Fruit fly (Drosophila melanogaster) whole organism, embryonic: ENCODE measurements around the gene CG17929.

Source experiments
- Abd-B ChIP-seq: fragments of 200-800 bp; sonication (Bioruptor generic); optimal IDR thresholded peaks from 2 replicates; lab custom pipeline; 2018; ENCODE audit warnings: missing biosample characterization, mild to moderate bottlenecking, missing genetic modification characterization, moderate library complexity
- Asciz ChIP-seq: fragments of 200-800 bp; sonication (Bioruptor generic); optimal IDR thresholded peaks from 2 replicates; lab custom pipeline; 2017; ENCODE audit warnings: missing biosample characterization, mild to moderate bottlenecking, missing genetic modification characterization, missing genetic modification reagents
- Atf6 ChIP-seq: fragments of 200-800 bp; sonication (Bioruptor generic); IDR thresholded peaks from 2 replicates; pipeline ENCODE4 v1.3.6; 2022; ENCODE audit warnings: missing biosample characterization, missing genetic modification characterization
- CG10565 ChIP-seq: fragments of 200-800 bp; sonication (Bioruptor generic); optimal IDR thresholded peaks from 3 replicates; lab custom pipeline; 2016; ENCODE audit warnings: missing biosample characterization, mild to moderate bottlenecking, missing genetic modification characterization
- CG10959 ChIP-seq: fragments of 200-800 bp; sonication (Bioruptor generic); IDR thresholded peaks from 2 replicates; pipeline ENCODE4 v1.3.6; 2022; ENCODE audit warnings: missing biosample characterization, missing genetic modification characterization
- CG14667 ChIP-seq: fragments of 200-800 bp; sonication (Bioruptor generic); IDR thresholded peaks from 2 replicates; pipeline ENCODE4 v1.3.6; 2022; ENCODE audit warnings: missing biosample characterization, missing genetic modification characterization
- CG1603 ChIP-seq: fragments of 200-800 bp; sonication (Bioruptor generic); optimal IDR thresholded peaks from 2 replicates; lab custom pipeline; 2019; ENCODE audit warnings: missing biosample characterization, mild to moderate bottlenecking, missing genetic modification characterization, moderate library complexity
- CG18619 ChIP-seq: fragments of 200-800 bp; sonication (Bioruptor generic); optimal IDR thresholded peaks from 3 replicates; lab custom pipeline; 2017; ENCODE audit warnings: missing biosample characterization, mild to moderate bottlenecking, missing genetic modification characterization
- CG18764 ChIP-seq: fragments of 200-800 bp; sonication (Bioruptor generic); optimal IDR thresholded peaks from 3 replicates; lab custom pipeline; 2016; ENCODE audit warnings: missing biosample characterization, missing genetic modification characterization
- CG2129 ChIP-seq: fragments of 200-800 bp; sonication (Bioruptor generic); IDR thresholded peaks from 2 replicates; pipeline ENCODE4 v1.3.6; 2022; ENCODE audit warnings: missing biosample characterization, missing genetic modification characterization; ENCODE audit not compliant: partially characterized antibody
- CG2889 ChIP-seq: fragments of 200-800 bp; sonication (Bioruptor generic); IDR thresholded peaks from 3 replicates; pipeline ENCODE4 v1.3.6; 2022; ENCODE audit warnings: missing biosample characterization, missing genetic modification characterization
- CG32532 ChIP-seq: fragments of 200-800 bp; sonication (Bioruptor generic); IDR thresholded peaks from 2 replicates; pipeline ENCODE4 v1.3.6; 2022; ENCODE audit warnings: missing biosample characterization, missing genetic modification characterization
- CG3281 ChIP-seq: fragments of 200-800 bp; sonication (Bioruptor generic); optimal IDR thresholded peaks from 3 replicates; lab custom pipeline; 2017; ENCODE audit warnings: missing biosample characterization, mild to moderate bottlenecking, missing genetic modification characterization
- CG5180 ChIP-seq: fragments of 200-800 bp; sonication (Bioruptor generic); optimal IDR thresholded peaks from 3 replicates; lab custom pipeline; 2017; ENCODE audit warnings: missing biosample characterization, missing genetic modification characterization, mild to moderate bottlenecking, moderate library complexity, missing genetic modification reagents
- CG6272 ChIP-seq: fragments of 200-800 bp; sonication (Bioruptor generic); IDR thresholded peaks from 2 replicates; pipeline ENCODE4 v1.3.6; 2022; ENCODE audit warnings: missing biosample characterization, missing genetic modification characterization
- CG7372 ChIP-seq: fragments of 200-800 bp; sonication (Bioruptor generic); IDR thresholded peaks from 2 replicates; pipeline ENCODE4 v1.3.6; 2022; ENCODE audit warnings: missing biosample characterization, missing genetic modification characterization
- CG9215 ChIP-seq: fragments of 200-800 bp; sonication (Bioruptor generic); IDR thresholded peaks from 2 replicates; pipeline ENCODE4 v1.3.6; 2022; ENCODE audit warnings: missing biosample characterization, missing genetic modification characterization
- CG9727 ChIP-seq: fragments of 200-800 bp; sonication (Bioruptor generic); optimal IDR thresholded peaks from 3 replicates; lab custom pipeline; 2017; ENCODE audit warnings: missing biosample characterization, mild to moderate bottlenecking, missing genetic modification characterization
- CTCF ChIP-seq: fragments of 200-800 bp; sonication (Bioruptor generic); optimal IDR thresholded peaks from 2 replicates; lab custom pipeline; 2017; ENCODE audit warnings: missing biosample characterization, mild to moderate bottlenecking, missing genetic modification characterization, moderate library complexity
- Chrac-16 ChIP-seq: fragments of 200-800 bp; sonication (Bioruptor generic); optimal IDR thresholded peaks from 3 replicates; lab custom pipeline; 2016; ENCODE audit warnings: missing biosample characterization, missing genetic modification characterization
- Elba2 ChIP-seq: fragments of 200-800 bp; sonication (Bioruptor generic); optimal IDR thresholded peaks from 3 replicates; lab custom pipeline; 2016; ENCODE audit warnings: missing biosample characterization, missing genetic modification characterization
- Mad ChIP-seq: fragments of 200-800 bp; sonication (Bioruptor generic); optimal IDR thresholded peaks from 2 replicates; lab custom pipeline; 2016; ENCODE audit warnings: missing biosample characterization, missing genetic modification characterization
- Oaz ChIP-seq: fragments of 200-800 bp; sonication (Bioruptor generic); IDR thresholded peaks from 2 replicates; pipeline ENCODE4 v1.3.6; 2022; ENCODE audit warnings: missing biosample characterization, missing genetic modification characterization
- Pdp1 ChIP-seq, 2 experiments: fragments of 200-800 bp; sonication (Bioruptor generic); optimal IDR thresholded peaks; 3 replicates each; lab custom pipeline; 2016; ENCODE audit warnings: missing biosample characterization in 2 of 2, missing genetic modification characterization in 2 of 2, mild to moderate bottlenecking in 1 of 2, moderate library complexity in 1 of 2
- Ptx1 ChIP-seq: fragments of 200-800 bp; sonication (Bioruptor generic); IDR thresholded peaks from 2 replicates; pipeline ENCODE4 v1.3.6; 2022; ENCODE audit warnings: missing biosample characterization, missing genetic modification characterization
- az2 ChIP-seq: fragments of 200-800 bp; sonication (Bioruptor generic); optimal IDR thresholded peaks from 3 replicates; lab custom pipeline; 2016; ENCODE audit warnings: missing biosample characterization, missing genetic modification characterization
- bowl ChIP-seq: fragments of 200-800 bp; sonication (Bioruptor generic); IDR thresholded peaks from 2 replicates; pipeline ENCODE4 v1.3.6; 2022; ENCODE audit warnings: missing biosample characterization, missing genetic modification characterization
- btn ChIP-seq: fragments of 200-800 bp; sonication (Bioruptor generic); optimal IDR thresholded peaks from 2 replicates; lab custom pipeline; 2016; ENCODE audit warnings: missing biosample characterization, missing genetic modification characterization
- cato ChIP-seq: fragments of 200-800 bp; sonication (Bioruptor generic); optimal IDR thresholded peaks from 2 replicates; lab custom pipeline; 2016; ENCODE audit warnings: missing biosample characterization, missing genetic modification characterization, borderline replicate concordance
- caup ChIP-seq: fragments of 200-800 bp; sonication (Bioruptor generic); optimal IDR thresholded peaks from 3 replicates; lab custom pipeline; 2017; ENCODE audit warnings: missing biosample characterization, mild to moderate bottlenecking, missing genetic modification characterization, moderate library complexity; ENCODE audit not compliant: severe bottlenecking
- crp ChIP-seq, 2 experiments: fragments of 200-800 bp; sonication (Bioruptor generic); optimal IDR thresholded peaks; 2 replicates in 1 of 2; 3 replicates in 1 of 2; lab custom pipeline; 2017; ENCODE audit warnings: missing biosample characterization in 2 of 2, missing genetic modification characterization in 2 of 2, mild to moderate bottlenecking in 1 of 2, moderate library complexity in 1 of 2
- da ChIP-seq: fragments of 200-800 bp; sonication (Bioruptor generic); optimal IDR thresholded peaks from 2 replicates; lab custom pipeline; 2016; ENCODE audit warnings: missing biosample characterization, missing genetic modification characterization
- dmrt11E ChIP-seq: fragments of 200-800 bp; sonication (Bioruptor generic); optimal IDR thresholded peaks from 3 replicates; lab custom pipeline; 2018; ENCODE audit warnings: missing biosample characterization, mild to moderate bottlenecking, missing genetic modification characterization, moderate library complexity
- dmrt99B ChIP-seq: fragments of 200-800 bp; sonication (Bioruptor generic); optimal IDR thresholded peaks from 2 replicates; lab custom pipeline; 2018; ENCODE audit warnings: missing biosample characterization, mild to moderate bottlenecking, missing genetic modification characterization, moderate library complexity
- ems ChIP-seq: fragments of 200-800 bp; sonication (Bioruptor generic); optimal IDR thresholded peaks from 3 replicates; lab custom pipeline; 2016; ENCODE audit warnings: missing biosample characterization, missing genetic modification characterization
- en ChIP-seq: fragments of 200-800 bp; sonication (Bioruptor generic); optimal IDR thresholded peaks from 2 replicates; lab custom pipeline; 2016; ENCODE audit warnings: missing biosample characterization, missing genetic modification characterization
- grau ChIP-seq: fragments of 200-800 bp; optimal IDR thresholded peaks from 3 replicates; lab custom pipeline; 2019; ENCODE audit warnings: missing biosample characterization, mild to moderate bottlenecking, missing genetic modification characterization, moderate library complexity
- gsb-n ChIP-seq: fragments of 200-800 bp; sonication (Bioruptor generic); optimal IDR thresholded peaks from 3 replicates; lab custom pipeline; 2018; ENCODE audit warnings: missing biosample characterization, mild to moderate bottlenecking, missing genetic modification characterization
- hbn ChIP-seq: fragments of 200-800 bp; sonication (Bioruptor generic); IDR thresholded peaks from 2 replicates; pipeline ENCODE4 v1.3.6; 2022; ENCODE audit warnings: missing biosample characterization, missing genetic modification characterization; ENCODE audit not compliant: partially characterized antibody
- ken ChIP-seq: fragments of 200-800 bp; sonication (Bioruptor generic); IDR thresholded peaks from 3 replicates; pipeline ENCODE4 v1.3.6; 2022; ENCODE audit warnings: missing biosample characterization, missing genetic modification characterization
- maf-S ChIP-seq: fragments of 200-800 bp; sonication (Bioruptor generic); optimal IDR thresholded peaks from 2 replicates; lab custom pipeline; 2016; ENCODE audit warnings: missing biosample characterization, missing genetic modification characterization
- pan ChIP-seq, 4 experiments: fragments of >200 bp in 3 of 4; fragments of 200-800 bp in 1 of 4; sonication (Bioruptor generic) in 1 of 4; optimal IDR thresholded peaks in 3 of 4; IDR thresholded peaks in 1 of 4; 2 replicates each; pipeline versions ENCODE4 v1.3.6 to Lab custom; 2017 to 2022; ENCODE audit warnings: missing biosample characterization in 2 of 4, missing genetic modification characterization in 2 of 4, mixed read lengths in 1 of 4
- pita ChIP-seq: fragments of 200-800 bp; sonication (Bioruptor generic); optimal IDR thresholded peaks from 2 replicates; lab custom pipeline; 2017; ENCODE audit warnings: missing biosample characterization, mild to moderate bottlenecking, missing genetic modification characterization
- ssp ChIP-seq: fragments of 200-800 bp; sonication (Bioruptor generic); IDR thresholded peaks from 2 replicates; pipeline ENCODE4 v1.3.6; 2022; ENCODE audit warnings: missing biosample characterization, missing genetic modification characterization
- trem ChIP-seq: fragments of 200-800 bp; optimal IDR thresholded peaks from 3 replicates; lab custom pipeline; 2019; ENCODE audit warnings: missing biosample characterization, mild to moderate bottlenecking, missing genetic modification characterization, moderate library complexity
- vnd ChIP-seq: fragments of 200-800 bp; sonication (Bioruptor generic); IDR thresholded peaks from 3 replicates; pipeline ENCODE4 v1.3.6; 2022; ENCODE audit warnings: missing biosample characterization, missing genetic modification characterization; ENCODE audit not compliant: partially characterized antibody
- zen ChIP-seq: fragments of 200-800 bp; sonication (Bioruptor generic); optimal IDR thresholded peaks from 3 replicates; lab custom pipeline; 2018; ENCODE audit warnings: missing biosample characterization, mild to moderate bottlenecking, missing genetic modification characterization, moderate library complexity

The CG17929 gene

dm6 chr3R:16280003-16280998 lies 45.0 kb upstream of the CG17929 start (continued):
- TF ChIP-seq CG9727 (peak; percentile 100), ken (GFP tag; lab: Robert Waterston, UW) (peak; percentile 99), Elba2 (GFP tag; lab: Kevin White, UChicago) (peak; percentile 97), maf-S (GFP tag; lab: Kevin White, UChicago) (peak; percentile 99), ems (peak; percentile 99), Atf6 (GFP tag; lab: Robert Waterston, UW) (peak; percentile 99), CG1603 (tag; lab: Kevin White, UChicago) (peak; percentile 99), pita (GFP tag; lab: Kevin White, UChicago) (no peak), CG7372 (GFP tag; lab: Robert Waterston, UW) (peak; percentile 99), cato (peak; percentile 99), Chrac-16 (peak; percentile 100), CG3281 (GFP tag; lab: Kevin White, UChicago) (peak; percentile 99), CTCF (peak; percentile 72), Asciz (GFP tag; lab: Kevin White, UChicago) (peak; percentile 99), CG14667 (GFP tag; lab: Robert Waterston, UW) (peak; percentile 99), CG5180 (GFP tag; lab: Kevin White, UChicago) (peak; percentile 94), Ptx1 (GFP tag; lab: Robert Waterston, UW) (peak; percentile 99), Pdp1 (GFP tag; optimal IDR thresholded peaks at IDR 0.05; lab: Kevin White, UChicago) (peak; percentile 99), gsb-n (tag; lab: Kevin White, UChicago) (peak; percentile 99), grau (peak; percentile 99), CG18764 (GFP tag; lab: Kevin White, UChicago) (peak; percentile 99), CG18619 (GFP tag; lab: Kevin White, UChicago) (peak; percentile 99), btn (peak; percentile 98), az2 (GFP tag; lab: Kevin White, UChicago) (peak; percentile 100), vnd (GFP tag; lab: Robert Waterston, UW) (no peak), hbn (GFP tag; lab: Robert Waterston, UW) (no peak), Abd-B (GFP tag; lab: Kevin White, UChicago) (peak; percentile 99), CG2889 (GFP tag; lab: Robert Waterston, UW) (peak; percentile 99), crp (GFP tag; optimal IDR thresholded peaks at IDR 0.05; lab: Kevin White, UChicago) (peak; percentile 72 to 77), pan (optimal IDR thresholded peaks at IDR 0.05; lab: Kevin White, UChicago) (no peak), pan (GFP tag; optimal IDR thresholded peaks at IDR 0.05 in 1 of 2, IDR thresholded peaks at IDR 0.05 in 1 of 2) (peak in 1 of 2 experiments; percentile 100), CG6272 (GFP tag; lab: Robert Waterston, UW) (peak; percentile 98), CG2129 (GFP tag; lab: Robert Waterston, UW) (no peak), da (GFP tag; lab: Kevin White, UChicago) (peak; percentile 99), en (GFP tag; lab: Kevin White, UChicago) (peak; percentile 99), CG10565 (GFP tag; lab: Kevin White, UChicago) (peak; percentile 96), caup (peak; percentile 99), bowl (GFP tag; lab: Robert Waterston, UW) (peak; percentile 98), CG32532 (GFP tag; lab: Robert Waterston, UW) (peak; percentile 99), CG10959 (GFP tag; lab: Robert Waterston, UW) (peak; percentile 99), dmrt11E (tag; lab: Kevin White, UChicago) (peak; percentile 100), dmrt99B (peak; percentile 99), Oaz (GFP tag; lab: Robert Waterston, UW) (peak; percentile 97), zen (tag; lab: Kevin White, UChicago) (peak; percentile 99), CG9215 (GFP tag; lab: Robert Waterston, UW) (peak; percentile 98), trem (tag; lab: Kevin White, UChicago) (peak; percentile 97), ssp (GFP tag; lab: Robert Waterston, UW) (peak; percentile 94), Mad (GFP tag; lab: Kevin White, UChicago) (peak; percentile 99)
